Worm (Caenorhabditis elegans): ENCODE measurements around the gene ZK1010.8.

DNA sequence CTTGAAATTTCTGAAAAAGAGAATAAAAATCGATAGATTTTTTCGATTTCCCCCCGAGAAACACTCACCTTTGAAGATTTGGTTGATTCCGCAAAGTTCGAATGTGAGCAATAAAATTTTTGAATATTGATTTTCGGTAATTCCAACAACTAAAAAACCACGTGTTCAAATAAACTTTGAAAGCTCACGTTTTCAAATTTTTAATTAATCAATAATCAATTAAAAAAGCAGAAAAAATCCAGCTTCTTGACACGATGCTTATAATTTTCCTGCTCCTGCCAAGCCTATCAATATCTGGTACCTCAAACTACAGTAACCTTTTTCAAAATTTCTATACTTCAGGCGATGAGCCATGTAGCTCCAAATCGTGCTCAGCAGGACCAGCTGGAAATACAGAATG is 13.1 kb downstream of the ZK1010.8 start, which contains the start of gene ZK1010.5:
- no peak for TF ChIP-seq mep-1 (tag; optimal IDR thresholded peaks at IDR 0.05)
- TF ChIP-seq nhr-84 (tag; optimal IDR thresholded peaks at IDR 0.05), result no peak
- TF ChIP-seq tbx-2 (tag; optimal IDR thresholded peaks at IDR 0.05), result no peak
- TF ChIP-seq ztf-11 (tag; optimal IDR thresholded peaks at IDR 0.05), result no peak
- no peak for TF ChIP-seq sptf-1 (tag; optimal IDR thresholded peaks at IDR 0.05)
- no peak for TF ChIP-seq lsy-2 (tag; optimal IDR thresholded peaks at IDR 0.05)
- TF ChIP-seq ama-1 (optimal IDR thresholded peaks at IDR 0.05), result no peak
- TF ChIP-seq lin-13 (GFP tag; optimal IDR thresholded peaks at IDR 0.05), result no peak
- TF ChIP-seq lin-15B (tag; optimal IDR thresholded peaks at IDR 0.05), result no peak
- no peak for TF ChIP-seq aha-1 (tag; optimal IDR thresholded peaks at IDR 0.05)
- TF ChIP-seq snpc-4 (tag; optimal IDR thresholded peaks at IDR 0.05), result no peak
- TF ChIP-seq unc-130 (tag; optimal IDR thresholded peaks at IDR 0.05), result no peak
